Worm (Caenorhabditis elegans) whole organism, early embryonic: ENCODE results near the gene srw-23.

Source experiments
- B0310.2 ChIP-seq: sonication (generic microtip); optimal IDR thresholded peaks from 2 replicates; lab custom pipeline; 2016; ENCODE audit warnings: mild to moderate bottlenecking, missing genetic modification characterization, missing compliant biosample characterization
- F13C5.2 ChIP-seq: sonication (generic microtip); optimal IDR thresholded peaks from 2 replicates; lab custom pipeline; 2017; ENCODE audit warnings: mild to moderate bottlenecking, missing genetic modification characterization, inconsistent platforms, missing compliant biosample characterization
- aly-1 ChIP-seq: sonication (generic microtip); optimal IDR thresholded peaks from 2 replicates; lab custom pipeline; 2016; ENCODE audit warnings: missing genetic modification characterization, missing compliant biosample characterization
- ama-1 ChIP-seq: fragments of 150-350 bp; optimal IDR thresholded peaks from 2 replicates; lab custom pipeline; 2014
- ceh-13 ChIP-seq: fragments of 200-800 bp; sonication (Bioruptor generic); optimal IDR thresholded peaks from 2 replicates; lab custom pipeline; 2018; ENCODE audit warnings: mild to moderate bottlenecking, missing genetic modification characterization, missing compliant biosample characterization
- ceh-36 ChIP-seq: sonication (generic microtip); optimal IDR thresholded peaks from 2 replicates; lab custom pipeline; 2016; ENCODE audit warnings: missing genetic modification characterization, inconsistent platforms, missing compliant biosample characterization
- ets-7 ChIP-seq: sonication (generic microtip); optimal IDR thresholded peaks from 2 replicates; lab custom pipeline; 2016; ENCODE audit warnings: missing genotype, missing genetic modification characterization, missing compliant biosample characterization
- flt-1 ChIP-seq: fragments of 200-800 bp; sonication (Bioruptor generic); IDR thresholded peaks from 2 replicates; pipeline ENCODE4 v1.3.6; 2022; ENCODE audit warnings: missing genetic modification characterization, missing compliant biosample characterization
- hmbx-1 ChIP-seq: sonication (generic microtip); optimal IDR thresholded peaks from 2 replicates; lab custom pipeline; 2016; ENCODE audit warnings: mild to moderate bottlenecking, missing genetic modification characterization, missing compliant biosample characterization
- hmg-4 ChIP-seq: fragments of 200-800 bp; sonication (Bioruptor generic); optimal IDR thresholded peaks from 2 replicates; lab custom pipeline; 2018; ENCODE audit warnings: mild to moderate bottlenecking, missing genetic modification characterization, missing compliant biosample characterization
- hnd-1 ChIP-seq: sonication (generic microtip); optimal IDR thresholded peaks from 2 replicates; lab custom pipeline; 2016; ENCODE audit warnings: missing genetic modification characterization, missing compliant biosample characterization
- pes-1 ChIP-seq: fragments of 200-800 bp; sonication (Bioruptor generic); IDR thresholded peaks from 2 replicates; pipeline ENCODE4 v1.3.6; 2022; ENCODE audit warnings: missing genetic modification reagents, missing genetic modification characterization, missing compliant biosample characterization
- scrt-1 ChIP-seq: fragments of 200-800 bp; sonication (Bioruptor generic); IDR thresholded peaks from 2 replicates; pipeline ENCODE4 v1.3.6; 2022; ENCODE audit warnings: missing genetic modification characterization, missing compliant biosample characterization
- sea-1 ChIP-seq: fragments of 200-800 bp; sonication (Bioruptor generic); conservative IDR thresholded peaks from 2 replicates; pipeline ENCODE4 v1.3.6; 2022; ENCODE audit warnings: missing genetic modification characterization, missing compliant biosample characterization
- tbx-11 ChIP-seq: fragments of 200-800 bp; sonication (Bioruptor generic); IDR thresholded peaks from 2 replicates; pipeline ENCODE4 v1.3.6; 2022; ENCODE audit warnings: missing genetic modification characterization, missing compliant biosample characterization
- tbx-37 ChIP-seq: fragments of 200-800 bp; sonication (Bioruptor generic); conservative IDR thresholded peaks from 2 replicates; pipeline ENCODE4 v1.3.6; 2022; ENCODE audit warnings: missing genetic modification reagents, missing genetic modification characterization, missing compliant biosample characterization
- tra-4 ChIP-seq: sonication (generic microtip); optimal IDR thresholded peaks from 2 replicates; lab custom pipeline; 2017; ENCODE audit warnings: missing genetic modification characterization, missing compliant biosample characterization

The srw-23 gene

ce11 chrV:16857977-16858479 is 15.7 kb upstream of the srw-23 start, which contains the start of the genes clec-31 and clec-22:
clec-31 (minus strand) TSS chrV:16858077.
clec-22 (plus strand) TSS chrV:16858429.
- no peak for TF ChIP-seq ceh-13 (GFP tag; lab: Kevin White, UChicago)
- TF ChIP-seq aly-1 (tag; lab: Kevin White, UChicago) = no peak
- no peak for TF ChIP-seq hmbx-1 (tag; lab: Kevin White, UChicago)
- no peak for TF ChIP-seq ceh-36 (tag; lab: Kevin White, UChicago)
- TF ChIP-seq hnd-1 (tag; lab: Kevin White, UChicago) = no peak
- TF ChIP-seq sea-1 (GFP tag; lab: Robert Waterston, UW) = no peak
- TF ChIP-seq tbx-11 (GFP tag; lab: Robert Waterston, UW) = no peak
- TF ChIP-seq tbx-37 (GFP tag; lab: Robert Waterston, UW) = no peak

ce11 chrV:16861719-16862118 is 12.0 kb upstream of the srw-23 start, which contains the start of the genes clec-32 and clec-24:
clec-32 (minus strand) TSS chrV:16861819.
clec-24 (plus strand) TSS chrV:16862012.
- no peak for TF ChIP-seq flt-1 (GFP tag; lab: Robert Waterston, UW)
- TF ChIP-seq tra-4 (tag; lab: Kevin White, UChicago) = no peak
- TF ChIP-seq tbx-11 (GFP tag; lab: Robert Waterston, UW) = no peak
- no peak for TF ChIP-seq pes-1 (GFP tag; lab: Robert Waterston, UW)
- no peak for TF ChIP-seq hmg-4 (GFP tag; lab: Kevin White, UChicago)
- TF ChIP-seq scrt-1 (GFP tag; lab: Robert Waterston, UW) = no peak
- no peak for TF ChIP-seq B0310.2 (tag; lab: Kevin White, UChicago)
- no peak for TF ChIP-seq ceh-36 (tag; lab: Kevin White, UChicago)
- TF ChIP-seq aly-1 (tag; lab: Kevin White, UChicago) = no peak
- TF ChIP-seq ets-7 (tag; lab: Kevin White, UChicago) = no peak
- no peak for TF ChIP-seq ama-1
- no peak for TF ChIP-seq hmbx-1 (tag; lab: Kevin White, UChicago)

ce11 chrV:16865404-16865803 is 8.3 kb upstream of the srw-23 start, which contains the start of gene clec-28:
clec-28 (plus strand) TSS chrV:16865704.
- no peak for TF ChIP-seq sea-1 (GFP tag; lab: Robert Waterston, UW)
- no peak for TF ChIP-seq F13C5.2
- TF ChIP-seq tra-4 (tag; lab: Kevin White, UChicago) = no peak
- TF ChIP-seq scrt-1 (GFP tag; lab: Robert Waterston, UW) = no peak
- TF ChIP-seq tbx-37 (GFP tag; lab: Robert Waterston, UW) = no peak
- TF ChIP-seq hmbx-1 (tag; lab: Kevin White, UChicago) = no peak
- TF ChIP-seq pes-1 (GFP tag; lab: Robert Waterston, UW) = no peak
- TF ChIP-seq ceh-36 (tag; lab: Kevin White, UChicago) = no peak
- no peak for TF ChIP-seq B0310.2 (tag; lab: Kevin White, UChicago)
- TF ChIP-seq ceh-13 (GFP tag; lab: Kevin White, UChicago) = no peak
- no peak for TF ChIP-seq tbx-11 (GFP tag; lab: Robert Waterston, UW)
- no peak for TF ChIP-seq ama-1
- TF ChIP-seq aly-1 (tag; lab: Kevin White, UChicago) = no peak
- no peak for TF ChIP-seq hnd-1 (tag; lab: Kevin White, UChicago)
- no peak for TF ChIP-seq ets-7 (tag; lab: Kevin White, UChicago)
- no peak for TF ChIP-seq flt-1 (GFP tag; lab: Robert Waterston, UW)
- no peak for TF ChIP-seq hmg-4 (GFP tag; lab: Kevin White, UChicago)

- TF ChIP-seq ceh-13 (GFP tag; lab: Kevin White, UChicago) = no peak
- no peak for TF ChIP-seq tra-4 (tag; lab: Kevin White, UChicago)
- TF ChIP-seq tbx-37 (GFP tag; lab: Robert Waterston, UW) = no peak
- no peak for TF ChIP-seq hnd-1 (tag; lab: Kevin White, UChicago)
- TF ChIP-seq F13C5.2 = no peak
- TF ChIP-seq hmg-4 (GFP tag; lab: Kevin White, UChicago) = no peak
- TF ChIP-seq hmbx-1 (tag; lab: Kevin White, UChicago) = no peak
- TF ChIP-seq ceh-36 (tag; lab: Kevin White, UChicago) = no peak
- no peak for TF ChIP-seq flt-1 (GFP tag; lab: Robert Waterston, UW)
- no peak for TF ChIP-seq tbx-11 (GFP tag; lab: Robert Waterston, UW)
- TF ChIP-seq sea-1 (GFP tag; lab: Robert Waterston, UW) = no peak
- no peak for TF ChIP-seq aly-1 (tag; lab: Kevin White, UChicago)
- no peak for TF ChIP-seq ets-7 (tag; lab: Kevin White, UChicago)
- TF ChIP-seq ama-1 = no peak
- TF ChIP-seq B0310.2 (tag; lab: Kevin White, UChicago) = no peak
- no peak for TF ChIP-seq scrt-1 (GFP tag; lab: Robert Waterston, UW)
- TF ChIP-seq pes-1 (GFP tag; lab: Robert Waterston, UW) = no peak
These were observed 4.0 kb upstream of the srw-23 start, which contains the start of gene clec-33 for ce11 chrV:16869740-16870139. clec-33 (minus strand) TSS chrV:16869840.

- TF ChIP-seq F13C5.2 = no peak
- TF ChIP-seq ama-1 = no peak
- no peak for TF ChIP-seq tra-4 (tag; lab: Kevin White, UChicago)
- no peak for TF ChIP-seq hmbx-1 (tag; lab: Kevin White, UChicago)
These were observed 2.4 kb upstream of the srw-23 start, which contains the start of gene thn-4 for ce11 chrV:16871387-16871786. thn-4 (minus strand) TSS chrV:16871487.

- TF ChIP-seq ets-7 (tag; lab: Kevin White, UChicago) (no peak), tbx-37 (GFP tag; lab: Robert Waterston, UW) (no peak), pes-1 (GFP tag; lab: Robert Waterston, UW) (no peak), ceh-36 (tag; lab: Kevin White, UChicago) (no peak), hmg-4 (GFP tag; lab: Kevin White, UChicago) (no peak), aly-1 (tag; lab: Kevin White, UChicago) (no peak), ceh-13 (GFP tag; lab: Kevin White, UChicago) (no peak), scrt-1 (GFP tag; lab: Robert Waterston, UW) (no peak), hmbx-1 (tag; lab: Kevin White, UChicago) (no peak), flt-1 (GFP tag; lab: Robert Waterston, UW) (no peak)
These were observed 1.2 kb downstream of the srw-23 start, which contains the start of gene F49A5.10 for ce11 chrV:16874966-16875365. F49A5.10 (plus strand) TSS chrV:16875266.
